Fruit fly (Drosophila melanogaster): ENCODE results near the gene CG32313.

The CG32313 gene

dm6 chr3L:1547117-1547507 lies 1.6 kb upstream of the CG32313 start:
- TF ChIP-seq CG17801 (GFP tag; optimal IDR thresholded peaks at IDR 0.05; ENCODE audit: partially characterized antibody): no peak

dm6 chr3L:1546349-1547116 lies 990 bp upstream of the CG32313 start:
- TF ChIP-seq CG17801 (GFP tag; optimal IDR thresholded peaks at IDR 0.05; ENCODE audit: partially characterized antibody): peak; percentile 87

dm6 chr3L:1538314-1538854 lies 7.2 kb downstream of the CG32313 start:
- no peak for TF ChIP-seq CG17801 (GFP tag; optimal IDR thresholded peaks at IDR 0.05; ENCODE audit: partially characterized antibody)

DNA sequence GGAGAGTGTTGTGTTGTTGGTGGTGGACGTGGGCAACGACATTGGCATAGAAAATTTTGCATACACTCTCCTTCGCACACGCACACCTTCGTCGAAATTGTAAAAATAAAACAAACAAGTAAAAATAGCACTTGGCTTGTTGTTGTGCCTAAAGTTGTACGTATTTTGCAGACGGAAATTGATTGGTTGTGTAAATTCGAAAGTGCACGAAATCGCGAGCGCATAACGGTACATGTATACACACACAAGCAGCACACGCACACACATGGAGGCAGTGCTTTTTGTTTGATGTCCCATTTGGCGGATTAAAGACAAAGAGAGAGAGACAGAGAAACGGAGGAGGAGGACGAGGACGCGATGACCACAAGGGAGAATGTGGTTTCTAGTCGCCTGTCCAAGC lies 8.2 kb downstream of the CG32313 start:
- TF ChIP-seq CG17801 (GFP tag; optimal IDR thresholded peaks at IDR 0.05; ENCODE audit: partially characterized antibody): no peak

- TF ChIP-seq CG17801 (GFP tag; optimal IDR thresholded peaks at IDR 0.05; ENCODE audit: partially characterized antibody): peak; percentile 57
Observed at dm6 chr3L:1536487-1537337, 8.8 kb downstream of the CG32313 start, which contains the start of the genes CG12091 and pns. Gene CG12091, minus strand, starts transcription at chr3L:1536835. Gene pns, plus strand, starts transcription at chr3L:1537137.

DNA sequence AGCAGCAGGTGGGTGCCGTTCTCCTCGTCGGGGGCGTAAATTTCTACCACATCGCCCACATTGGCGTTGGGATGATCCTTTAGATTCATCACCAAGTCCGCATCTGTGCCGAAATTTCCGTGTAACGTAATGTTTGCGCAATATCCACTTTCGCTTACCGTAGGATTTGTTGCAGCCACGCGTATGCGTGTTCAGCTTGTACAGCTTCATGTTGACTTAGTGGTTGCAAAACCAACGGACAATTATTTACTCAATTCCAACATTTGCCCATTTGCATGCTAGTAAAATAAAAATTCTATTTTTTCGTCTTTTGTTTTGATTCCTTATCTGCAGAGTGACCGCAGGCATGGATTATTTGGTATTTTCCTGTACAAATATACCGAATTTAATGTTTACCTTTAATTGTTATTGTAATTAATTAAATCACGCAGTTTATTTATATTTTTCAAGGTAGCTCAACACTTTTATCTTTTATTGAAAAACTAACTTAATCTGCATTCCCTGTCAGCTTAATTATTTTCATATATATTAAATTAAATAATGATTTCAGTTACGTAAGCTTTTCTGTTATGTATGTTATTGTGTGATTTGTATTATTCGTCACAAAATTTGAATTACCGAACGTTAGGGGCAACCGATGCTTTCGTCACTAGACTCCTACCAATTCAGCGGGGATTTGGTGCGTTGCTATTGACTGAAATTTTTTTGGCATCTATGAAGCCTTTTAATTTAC lies 11.7 kb downstream of the CG32313 start, which contains the start of gene Iml1:
Gene Iml1, minus strand, starts transcription at position 336 of the 733 bp plus-strand sequence.
- TF ChIP-seq CG17801 (GFP tag; optimal IDR thresholded peaks at IDR 0.05; ENCODE audit: partially characterized antibody): peak; percentile 7

- no peak for TF ChIP-seq CG17801 (GFP tag; optimal IDR thresholded peaks at IDR 0.05; ENCODE audit: partially characterized antibody)
Observed at dm6 chr3L:1531159-1531558, 14.4 kb downstream of the CG32313 start, which contains the start of gene Ir62a. Gene Ir62a, minus strand, starts transcription at chr3L:1531259.

dm6 chr3L:1518715-1519603 lies 26.6 kb downstream of the CG32313 start:
- TF ChIP-seq CG17801 (GFP tag; optimal IDR thresholded peaks at IDR 0.05; ENCODE audit: partially characterized antibody): peak; percentile 52

dm6 chr3L:1517274-1518047 lies 28.1 kb downstream of the CG32313 start:
- TF ChIP-seq CG17801 (GFP tag; optimal IDR thresholded peaks at IDR 0.05; ENCODE audit: partially characterized antibody): peak; percentile 9

DNA sequence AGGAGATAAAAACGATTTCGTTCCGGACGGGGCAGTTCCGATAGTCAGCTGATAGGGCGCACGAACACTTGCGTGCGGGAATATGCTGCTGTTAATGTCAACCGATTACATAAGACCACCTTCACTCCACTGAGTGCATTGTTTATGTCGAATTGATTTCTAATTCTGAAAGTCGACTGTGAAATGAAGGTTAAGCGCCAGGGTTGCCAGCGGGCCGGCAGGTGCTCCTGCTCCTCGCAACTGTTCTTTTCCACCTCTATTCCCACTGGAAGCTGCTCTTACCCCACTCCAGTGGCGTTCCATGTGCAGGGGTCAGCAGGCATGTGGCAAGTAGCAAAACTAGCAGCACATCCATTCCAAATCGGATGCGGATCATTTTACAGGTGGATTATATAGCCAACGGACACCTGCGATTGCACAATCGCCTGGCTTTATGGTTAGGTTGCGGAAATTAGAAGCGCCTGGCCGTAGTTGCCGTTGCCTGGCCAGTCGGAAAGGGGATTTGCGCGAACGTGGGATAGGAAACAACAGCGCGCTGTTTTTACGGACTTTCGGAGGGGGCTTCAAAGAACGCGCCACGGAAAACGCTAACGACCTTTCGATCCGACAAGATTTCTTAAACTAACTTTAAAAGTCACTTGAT lies 28.8 kb downstream of the CG32313 start, which contains the start of gene cue:
Gene cue, minus strand, starts transcription at position 641 of the 643 bp plus-strand sequence.
- no peak for TF ChIP-seq CG17801 (GFP tag; optimal IDR thresholded peaks at IDR 0.05; ENCODE audit: partially characterized antibody)

DNA sequence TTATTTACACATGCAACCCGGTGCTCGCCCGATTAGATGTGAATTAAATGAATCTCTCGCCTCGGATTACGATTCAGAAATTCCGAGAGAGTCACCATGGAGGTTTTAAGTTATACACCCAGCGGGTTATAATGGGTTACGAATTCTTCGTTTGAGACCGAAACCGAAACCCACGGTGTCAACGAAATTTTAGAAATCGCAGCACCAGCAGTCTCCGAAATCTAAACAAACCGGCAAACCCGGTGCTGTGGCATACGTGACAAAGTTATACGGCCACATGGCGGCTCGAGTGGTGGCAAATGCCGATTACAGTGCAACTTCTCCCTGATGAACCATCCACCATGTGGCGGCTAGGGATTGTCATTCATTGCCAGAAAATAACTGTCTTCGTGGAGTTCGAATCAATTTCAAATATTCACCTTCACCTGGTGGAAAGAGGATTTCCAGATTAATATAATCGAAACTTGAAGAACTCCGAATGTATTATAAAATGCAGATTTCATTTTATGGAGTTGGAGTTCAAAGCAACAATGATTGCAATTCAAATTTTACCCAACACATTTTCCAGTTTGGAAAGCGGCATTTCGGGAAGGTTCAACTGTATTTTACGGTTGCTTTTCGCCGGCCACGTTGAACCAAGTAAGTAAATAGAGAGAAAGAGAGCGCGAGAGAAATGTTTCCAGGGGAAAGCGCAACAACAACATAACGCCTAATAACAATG lies 29.6 kb downstream of the CG32313 start:
- peak; percentile 84 for TF ChIP-seq CG17801 (GFP tag; optimal IDR thresholded peaks at IDR 0.05; ENCODE audit: partially characterized antibody)

All from ovary, adult (tissue).